Fruit fly (Drosophila melanogaster) whole organism, embryonic: ENCODE results near the gene CG13894.
A peak's percentile ranks its signal among the peaks of the same experiment; 100 is the strongest.

ENCODE experiments used
- Antp ChIP-seq: fragments of 200-800 bp; sonication (Bioruptor generic); optimal IDR thresholded peaks from 3 replicates; lab custom pipeline; 2016; ENCODE audit warnings: missing biosample characterization, missing genetic modification characterization
- BEAF-32 ChIP-seq: fragments of 200-800 bp; sonication (Bioruptor generic); optimal IDR thresholded peaks from 3 replicates; lab custom pipeline; 2017; ENCODE audit warnings: missing biosample characterization, missing genetic modification characterization, mild to moderate bottlenecking, moderate library complexity, missing genetic modification reagents
- CG12071 ChIP-seq: fragments of 200-800 bp; sonication (Bioruptor generic); optimal IDR thresholded peaks from 3 replicates; lab custom pipeline; 2018; ENCODE audit warnings: missing biosample characterization, mild to moderate bottlenecking, missing genetic modification characterization
- CG13424 ChIP-seq: fragments of 200-800 bp; sonication (Bioruptor generic); optimal IDR thresholded peaks from 2 replicates; lab custom pipeline; 2019; ENCODE audit warnings: missing biosample characterization, mild to moderate bottlenecking, missing genetic modification characterization, moderate library complexity
- CG14014 ChIP-seq: fragments of 200-800 bp; sonication (Bioruptor generic); IDR thresholded peaks from 2 replicates; pipeline ENCODE4 v1.3.6; 2022; ENCODE audit warnings: missing biosample characterization, missing genetic modification characterization
- CG14050 ChIP-seq: fragments of 200-800 bp; sonication (Bioruptor generic); IDR thresholded peaks from 3 replicates; pipeline ENCODE4 v1.3.6; 2022; ENCODE audit warnings: missing biosample characterization, missing genetic modification characterization
- CG14667 ChIP-seq: fragments of 200-800 bp; sonication (Bioruptor generic); IDR thresholded peaks from 2 replicates; pipeline ENCODE4 v1.3.6; 2022; ENCODE audit warnings: missing biosample characterization, missing genetic modification characterization
- CG17802 ChIP-seq: fragments of 200-800 bp; sonication (Bioruptor generic); optimal IDR thresholded peaks from 2 replicates; lab custom pipeline; 2018; ENCODE audit warnings: missing biosample characterization, mild to moderate bottlenecking, missing genetic modification characterization, moderate library complexity
- CG17829 ChIP-seq: fragments of 200-800 bp; optimal IDR thresholded peaks from 2 replicates; lab custom pipeline; 2019; ENCODE audit warnings: missing biosample characterization, mild to moderate bottlenecking, missing genetic modification characterization, moderate library complexity
- CG18619 ChIP-seq: fragments of 200-800 bp; sonication (Bioruptor generic); optimal IDR thresholded peaks from 3 replicates; lab custom pipeline; 2017; ENCODE audit warnings: missing biosample characterization, mild to moderate bottlenecking, missing genetic modification characterization
- CG2116 ChIP-seq: fragments of 200-800 bp; sonication (Bioruptor generic); optimal IDR thresholded peaks from 3 replicates; lab custom pipeline; 2018; ENCODE audit warnings: missing biosample characterization, mild to moderate bottlenecking, missing genetic modification characterization
- CG2120 ChIP-seq: fragments of 200-800 bp; sonication (Bioruptor generic); optimal IDR thresholded peaks from 3 replicates; lab custom pipeline; 2016; ENCODE audit warnings: missing biosample characterization, missing genetic modification characterization
- CG31224 ChIP-seq: fragments of 200-800 bp; sonication (Bioruptor generic); IDR thresholded peaks from 2 replicates; pipeline ENCODE4 v1.3.6; 2022; ENCODE audit warnings: missing biosample characterization, missing genetic modification characterization
- CG3995 ChIP-seq: fragments of 200-800 bp; sonication (Bioruptor generic); optimal IDR thresholded peaks from 3 replicates; lab custom pipeline; 2016; ENCODE audit warnings: missing biosample characterization, missing genetic modification characterization
- CG4328 ChIP-seq: fragments of 200-800 bp; sonication (Bioruptor generic); optimal IDR thresholded peaks from 3 replicates; lab custom pipeline; 2017; ENCODE audit warnings: missing biosample characterization, missing genetic modification reagents, missing genetic modification characterization
- CG5245 ChIP-seq: fragments of 200-800 bp; sonication (Bioruptor generic); optimal IDR thresholded peaks from 3 replicates; lab custom pipeline; 2016; ENCODE audit warnings: missing biosample characterization, missing genetic modification characterization
- CoRest ChIP-seq: fragments of 200-800 bp; sonication (Bioruptor generic); optimal IDR thresholded peaks from 3 replicates; lab custom pipeline; 2018; ENCODE audit warnings: missing biosample characterization, mild to moderate bottlenecking, missing genetic modification characterization, moderate library complexity
- Dad ChIP-seq: fragments of 200-800 bp; sonication (Bioruptor generic); optimal IDR thresholded peaks from 3 replicates; lab custom pipeline; 2016; ENCODE audit warnings: missing biosample characterization, missing genetic modification characterization
- Dll ChIP-seq: fragments of 200-800 bp; sonication (Bioruptor generic); IDR thresholded peaks from 4 replicates; pipeline ENCODE4 v1.3.6; 2022; ENCODE audit warnings: missing biosample characterization, missing genetic modification characterization; ENCODE audit not compliant: partially characterized antibody
- Doc3 ChIP-seq: fragments of 200-800 bp; sonication (Bioruptor generic); IDR thresholded peaks from 3 replicates; pipeline ENCODE4 v1.3.6; 2022; ENCODE audit warnings: missing biosample characterization, missing genetic modification characterization; ENCODE audit not compliant: partially characterized antibody
- Dref ChIP-seq: fragments of 200-800 bp; sonication (Bioruptor generic); IDR thresholded peaks from 2 replicates; pipeline ENCODE4 v1.3.6; 2022; ENCODE audit warnings: missing biosample characterization, missing genetic modification characterization
- Drgx ChIP-seq: fragments of 200-800 bp; sonication (Bioruptor generic); IDR thresholded peaks from 2 replicates; pipeline ENCODE4 v1.3.6; 2022; ENCODE audit warnings: missing biosample characterization, missing genetic modification characterization
- HLHmδ ChIP-seq: fragments of 200-800 bp; sonication (Bioruptor generic); optimal IDR thresholded peaks from 2 replicates; lab custom pipeline; 2018; ENCODE audit warnings: missing biosample characterization, mild to moderate bottlenecking, missing genetic modification characterization, moderate library complexity
- Jarid2 ChIP-seq: fragments of 200-800 bp; sonication (Bioruptor generic); optimal IDR thresholded peaks from 3 replicates; lab custom pipeline; 2017; ENCODE audit warnings: mild to moderate bottlenecking, missing biosample characterization, missing genetic modification reagents, missing genetic modification characterization
- Max ChIP-seq: fragments of 200-800 bp; sonication (Bioruptor generic); optimal IDR thresholded peaks from 2 replicates; lab custom pipeline; 2016; ENCODE audit warnings: missing biosample characterization, mild to moderate bottlenecking, missing genetic modification characterization
- Oaz ChIP-seq: fragments of 200-800 bp; sonication (Bioruptor generic); IDR thresholded peaks from 2 replicates; pipeline ENCODE4 v1.3.6; 2022; ENCODE audit warnings: missing biosample characterization, missing genetic modification characterization
- Opbp ChIP-seq: fragments of 200-800 bp; sonication (Bioruptor generic); IDR thresholded peaks from 3 replicates; pipeline ENCODE4 v1.3.6; 2022; ENCODE audit warnings: missing biosample characterization, missing genetic modification characterization; ENCODE audit not compliant: partially characterized antibody
- Sin3A ChIP-seq: fragments of >200 bp; optimal IDR thresholded peaks from 2 replicates; lab custom pipeline; 2018
- Stat92E ChIP-seq, 3 experiments: fragments of >200 bp in 2 of 3; fragments of 200-800 bp in 1 of 3; sonication (Bioruptor generic) in 1 of 3; optimal IDR thresholded peaks; 2 replicates each; lab custom pipeline; 2017 to 2019; ENCODE audit warnings: missing biosample characterization in 3 of 3, missing genetic modification characterization in 3 of 3, mild to moderate bottlenecking in 1 of 3, moderate library complexity in 1 of 3
- az2 ChIP-seq: fragments of 200-800 bp; sonication (Bioruptor generic); optimal IDR thresholded peaks from 3 replicates; lab custom pipeline; 2016; ENCODE audit warnings: missing biosample characterization, missing genetic modification characterization
- cg ChIP-seq: fragments of 200-800 bp; sonication (Bioruptor generic); optimal IDR thresholded peaks from 3 replicates; lab custom pipeline; 2019; ENCODE audit warnings: missing biosample characterization, mild to moderate bottlenecking, missing genetic modification characterization, moderate library complexity
- corto ChIP-seq: fragments of 200-800 bp; sonication (Bioruptor generic); optimal IDR thresholded peaks from 2 replicates; lab custom pipeline; 2016; ENCODE audit warnings: missing biosample characterization, mild to moderate bottlenecking, missing genetic modification characterization, moderate library complexity
- fd96Cb ChIP-seq: fragments of 200-800 bp; sonication (Bioruptor generic); optimal IDR thresholded peaks from 2 replicates; lab custom pipeline; 2018; ENCODE audit warnings: missing biosample characterization, mild to moderate bottlenecking, missing genetic modification characterization, moderate library complexity
- gcm ChIP-seq: fragments of 200-800 bp; sonication (Bioruptor generic); optimal IDR thresholded peaks from 2 replicates; lab custom pipeline; 2019; ENCODE audit warnings: missing biosample characterization, mild to moderate bottlenecking, missing genetic modification characterization, moderate library complexity
- gro ChIP-seq: fragments of 200-800 bp; sonication (Bioruptor generic); optimal IDR thresholded peaks from 2 replicates; lab custom pipeline; 2016; ENCODE audit warnings: missing biosample characterization, missing genetic modification characterization
- gsb ChIP-seq: fragments of 200-800 bp; sonication (Bioruptor generic); IDR thresholded peaks from 2 replicates; pipeline ENCODE4 v1.3.6; 2022; ENCODE audit warnings: missing biosample characterization, missing genetic modification characterization
- gt ChIP-seq: fragments of 200-800 bp; sonication (Bioruptor generic); IDR thresholded peaks from 2 replicates; pipeline ENCODE4 v1.3.6; 2022; ENCODE audit warnings: missing biosample characterization, missing genetic modification characterization
- ham ChIP-seq: fragments of 200-800 bp; sonication (Bioruptor generic); IDR thresholded peaks from 2 replicates; pipeline ENCODE4 v1.3.6; 2022; ENCODE audit warnings: missing biosample characterization, missing genetic modification characterization
- hth ChIP-seq: fragments of >200 bp; optimal IDR thresholded peaks from 2 replicates; lab custom pipeline; 2017; ENCODE audit warnings: inconsistent platforms
- ind ChIP-seq: fragments of 200-800 bp; sonication (Bioruptor generic); optimal IDR thresholded peaks from 3 replicates; lab custom pipeline; 2016; ENCODE audit warnings: missing biosample characterization, missing genetic modification characterization
- mld ChIP-seq: fragments of 200-800 bp; sonication (Bioruptor generic); IDR thresholded peaks from 3 replicates; pipeline ENCODE4 v1.3.6; 2022; ENCODE audit warnings: missing biosample characterization, missing genetic modification characterization; ENCODE audit not compliant: partially characterized antibody
- oc ChIP-seq: fragments of 200-800 bp; sonication (Bioruptor generic); optimal IDR thresholded peaks from 2 replicates; lab custom pipeline; 2018; ENCODE audit warnings: missing biosample characterization, mild to moderate bottlenecking, missing genetic modification characterization, moderate library complexity
- p53 ChIP-seq: fragments of 200-800 bp; sonication (Bioruptor generic); optimal IDR thresholded peaks from 2 replicates; lab custom pipeline; 2016; ENCODE audit warnings: missing biosample characterization, missing genetic modification characterization
- pan ChIP-seq, 4 experiments: fragments of >200 bp in 3 of 4; fragments of 200-800 bp in 1 of 4; sonication (Bioruptor generic) in 1 of 4; optimal IDR thresholded peaks in 3 of 4; IDR thresholded peaks in 1 of 4; 2 replicates each; pipeline versions ENCODE4 v1.3.6 to Lab custom; 2017 to 2022; ENCODE audit warnings: missing biosample characterization in 2 of 4, missing genetic modification characterization in 2 of 4, mixed read lengths in 1 of 4
- peb ChIP-seq: fragments of 200-800 bp; sonication (Bioruptor generic); IDR thresholded peaks from 2 replicates; pipeline ENCODE4 v1.3.6; 2022; ENCODE audit warnings: missing biosample characterization, missing genetic modification characterization
- pfk ChIP-seq: fragments of 200-800 bp; sonication (Bioruptor generic); optimal IDR thresholded peaks from 2 replicates; lab custom pipeline; 2018; ENCODE audit warnings: missing biosample characterization, mild to moderate bottlenecking, missing genetic modification characterization, moderate library complexity
- pros ChIP-seq: fragments of 200-800 bp; sonication (Bioruptor generic); optimal IDR thresholded peaks from 3 replicates; lab custom pipeline; 2019; ENCODE audit warnings: missing biosample characterization, mild to moderate bottlenecking, missing genetic modification characterization, moderate library complexity
- sqz ChIP-seq: fragments of 200-800 bp; sonication (Bioruptor generic); optimal IDR thresholded peaks from 3 replicates; lab custom pipeline; 2018; ENCODE audit warnings: missing biosample characterization, mild to moderate bottlenecking, missing genetic modification characterization
- tap ChIP-seq: fragments of 200-800 bp; optimal IDR thresholded peaks from 3 replicates; lab custom pipeline; 2019; ENCODE audit warnings: missing biosample characterization, mild to moderate bottlenecking, missing genetic modification characterization, moderate library complexity

Gene CG13894

DNA sequence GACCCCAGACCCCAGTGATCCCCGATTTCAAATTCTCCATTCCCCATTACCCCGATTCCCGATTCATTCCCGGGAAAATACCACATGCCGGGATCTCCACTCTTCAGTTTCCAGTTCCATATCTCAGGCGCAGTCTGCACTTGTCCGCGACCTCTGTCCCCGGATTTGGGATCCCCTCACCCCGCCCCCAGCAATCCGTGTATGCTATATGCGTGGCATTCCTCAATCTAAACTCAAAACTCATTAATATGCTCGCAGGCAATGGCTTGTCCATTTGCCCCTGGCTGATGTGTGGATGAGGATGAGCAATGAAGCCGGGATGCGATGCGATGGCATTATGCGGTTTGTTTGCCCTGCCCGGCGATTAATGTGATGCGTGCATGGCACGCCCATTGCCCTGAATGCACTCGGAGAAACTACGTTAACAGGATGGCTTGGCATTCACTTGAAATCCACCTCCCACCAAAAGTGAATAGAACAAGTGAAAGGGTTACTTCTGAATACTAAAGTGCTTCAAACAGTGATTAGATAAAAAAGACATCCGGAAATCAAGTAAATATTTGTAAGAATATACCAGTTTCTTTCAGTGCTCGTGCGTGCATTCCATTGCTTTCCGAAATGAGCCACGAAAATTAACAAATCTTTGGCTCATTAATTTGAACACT is 26.7 kb upstream of the CG13894 start (continued):
- TF ChIP-seq pan (optimal IDR thresholded peaks at IDR 0.05; lab: Kevin White, UChicago) (no peak), pan (GFP tag; optimal IDR thresholded peaks at IDR 0.05 in 1 of 2, IDR thresholded peaks at IDR 0.05 in 1 of 2) (peak in 1 of 2 experiments; percentile 41), ind (GFP tag; lab: Kevin White, UChicago) (peak; percentile 31), Dref (GFP tag; lab: Robert Waterston, UW) (no peak), CG14667 (GFP tag; lab: Robert Waterston, UW) (peak; percentile 72), pfk (GFP tag; lab: Kevin White, UChicago) (no peak), gro (GFP tag; lab: Kevin White, UChicago) (no peak), peb (peak; percentile 79), sqz (no peak), gsb (GFP tag; lab: Robert Waterston, UW) (no peak), cg (GFP tag; lab: Kevin White, UChicago) (no peak), Max (GFP tag; lab: Kevin White, UChicago) (peak; percentile 66), CG5245 (peak; percentile 91), mld (GFP tag; lab: Robert Waterston, UW) (no peak), HLHmδ (no peak), Drgx (GFP tag; lab: Robert Waterston, UW) (0 out of 2 replicates have a peak, but pooled peaks have one; percentile 8), ham (GFP tag; lab: Robert Waterston, UW) (no peak), Doc3 (GFP tag; lab: Robert Waterston, UW) (no peak), Opbp (GFP tag; lab: Robert Waterston, UW) (no peak), BEAF-32 (no peak), CG12071 (GFP tag; lab: Kevin White, UChicago) (no peak), CG2116 (peak; percentile 39), CG14050 (no peak), CG13424 (tag; lab: Kevin White, UChicago) (peak; percentile 56), CG14014 (no peak), Antp (GFP tag; lab: Kevin White, UChicago) (peak; percentile 62), oc (tag; lab: Kevin White, UChicago) (peak; percentile 39), CG31224 (no peak), Oaz (GFP tag; lab: Robert Waterston, UW) (no peak), gcm (GFP tag; lab: Kevin White, UChicago) (peak; percentile 87), Dll (GFP tag; lab: Robert Waterston, UW) (no peak), CG4328 (GFP tag; lab: Kevin White, UChicago) (no peak), CG17802 (tag; lab: Kevin White, UChicago) (peak; percentile 68), CG18619 (peak; percentile 50), fd96Cb (tag; lab: Kevin White, UChicago) (peak; percentile 86), CG3995 (GFP tag; lab: Kevin White, UChicago) (no peak), Stat92E (GFP tag; optimal IDR thresholded peaks at IDR 0.05; lab: Kevin White, UChicago) (peak in 1 of 3 experiments; percentile 16), CoRest (peak; percentile 73), corto (GFP tag; lab: Kevin White, UChicago) (peak; percentile 63), p53 (GFP tag; lab: Kevin White, UChicago) (peak; percentile 56), pros (no peak), az2 (GFP tag; lab: Kevin White, UChicago) (peak; percentile 86), Jarid2 (peak; percentile 27), Sin3A (lab: Kevin White, UChicago) (no peak), gt (GFP tag; lab: Robert Waterston, UW) (peak; percentile 65; the same call in 1 of the 2 replicates), hth (lab: Kevin White, UChicago) (no peak), CG17829 (tag; lab: Kevin White, UChicago) (peak; percentile 93), tap (peak; percentile 32), CG2120 (GFP tag; lab: Kevin White, UChicago) (no peak), Dad (GFP tag; lab: Kevin White, UChicago) (peak; percentile 68)
